Fruit fly (Drosophila melanogaster) Kc167 (cell line): ENCODE results near the gene can.

ENCODE experiments used
- Myc ChIP-seq: fragments of >200 bp; optimal IDR thresholded peaks from 2 replicates; lab custom pipeline; 2017; ENCODE audit warnings: missing external identifiers
- Sin3A ChIP-seq: fragments of >200 bp; optimal IDR thresholded peaks from 2 replicates; lab custom pipeline; 2018; ENCODE audit warnings: missing external identifiers
- h ChIP-seq: fragments of >200 bp; optimal IDR thresholded peaks from 3 replicates; lab custom pipeline; 2018; ENCODE audit warnings: missing external identifiers
- insv ChIP-seq: fragments of >200 bp; optimal IDR thresholded peaks from 3 replicates; lab custom pipeline; 2018; ENCODE audit warnings: missing external identifiers
- ttk ChIP-seq: sonication (Bioruptor generic); optimal IDR thresholded peaks from 2 replicates; lab custom pipeline; 2017; ENCODE audit warnings: missing external identifiers

Gene can

DNA sequence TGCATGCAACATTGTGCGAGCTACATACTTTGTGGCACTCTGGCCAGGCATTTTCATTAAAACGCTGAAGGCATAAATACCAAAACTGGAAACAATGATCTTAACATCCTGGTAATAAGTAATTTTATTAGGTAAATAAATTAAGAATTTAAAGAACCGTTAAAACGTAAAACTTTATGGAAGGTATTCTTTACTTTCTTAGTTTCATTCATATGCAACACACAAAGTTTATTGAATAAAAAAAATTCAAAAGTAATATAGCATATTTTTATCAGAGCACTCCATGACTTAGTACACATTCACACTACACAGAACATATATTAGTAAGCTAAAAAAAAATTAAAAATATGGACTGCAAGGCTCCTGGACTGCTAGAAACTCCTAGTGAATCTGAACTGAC lies 51.5 kb downstream of the can start, which contains the start of gene CG8065:
TSS of gene CG8065 (plus strand) at position 301 of the 400 bp plus-strand sequence.
- TF ChIP-seq ttk, result no peak
- no peak for TF ChIP-seq Sin3A (lab: Kevin White, UChicago)
- TF ChIP-seq Myc (lab: Kevin White, UChicago), result no peak
- TF ChIP-seq h (lab: Kevin White, UChicago), result no peak
- no peak for TF ChIP-seq insv (lab: Kevin White, UChicago)
